Fruit fly (Drosophila melanogaster) whole organism, wandering third instar larva: ENCODE results near the gene sba.
"Not testable (repeated sequence)": the region's sequence is repeated elsewhere in the genome, so short reads cannot be mapped to it uniquely, and the experiment has no call there.

ENCODE experiments used
- CG32264 ChIP-seq: fragments of 200-800 bp; sonication (Bioruptor generic); optimal IDR thresholded peaks from 2 replicates; lab custom pipeline; 2016; ENCODE audit warnings: missing biosample characterization, missing genetic modification characterization
- CG9705 ChIP-seq: fragments of 200-800 bp; sonication (Bioruptor generic); optimal IDR thresholded peaks from 2 replicates; lab custom pipeline; 2018; ENCODE audit warnings: missing biosample characterization, mild to moderate bottlenecking, missing genetic modification characterization
- CrebA ChIP-seq: fragments of 200-800 bp; sonication (Bioruptor generic); optimal IDR thresholded peaks from 2 replicates; lab custom pipeline; 2016; ENCODE audit warnings: missing biosample characterization, mild to moderate bottlenecking, missing genetic modification characterization, borderline replicate concordance
- Dif ChIP-seq: fragments of 200-275, 200-300 bp; sonication (Bioruptor generic); optimal IDR thresholded peaks from 2 replicates; lab custom pipeline; 2018; ENCODE audit warnings: missing biosample characterization, missing genetic modification characterization; ENCODE audit not compliant: partially characterized antibody
- HLH106 ChIP-seq: fragments of 200-800 bp; optimal IDR thresholded peaks from 3 replicates; lab custom pipeline; 2019; ENCODE audit warnings: missing biosample characterization, mild to moderate bottlenecking, missing genetic modification characterization, moderate library complexity
- Hnf4 ChIP-seq: fragments of 200-800 bp; sonication (Bioruptor generic); optimal IDR thresholded peaks from 2 replicates; lab custom pipeline; 2016; ENCODE audit warnings: missing biosample characterization, mild to moderate bottlenecking, missing genetic modification characterization
- Hr83 ChIP-seq: fragments of 200-300 bp; sonication (Bioruptor generic); optimal IDR thresholded peaks from 2 replicates; lab custom pipeline; 2016; ENCODE audit warnings: missing biosample characterization, mild to moderate bottlenecking, missing genetic modification characterization, moderate library complexity; ENCODE audit not compliant: poor library complexity, severe bottlenecking
- N ChIP-seq: fragments of >200 bp; optimal IDR thresholded peaks from 2 replicates; lab custom pipeline; 2018; ENCODE audit warnings: missing biosample characterization, missing external identifiers, missing genetic modification characterization
- OdsH ChIP-seq: fragments of 200-800 bp; sonication (Bioruptor generic); optimal IDR thresholded peaks from 2 replicates; lab custom pipeline; 2016; ENCODE audit warnings: missing biosample characterization, mild to moderate bottlenecking, missing genetic modification characterization
- Rel ChIP-seq, 2 experiments: fragments of 200-800 bp; sonication (Bioruptor generic) in 1 of 2; optimal IDR thresholded peaks; 2 replicates in 1 of 2; 3 replicates in 1 of 2; lab custom pipeline; 2016 to 2019; ENCODE audit warnings: mild to moderate bottlenecking in 2 of 2, missing biosample characterization in 2 of 2, missing genetic modification characterization in 2 of 2, moderate library complexity in 1 of 2
- Sp1 ChIP-seq: fragments of 200-800 bp; sonication (Bioruptor generic); optimal IDR thresholded peaks from 3 replicates; lab custom pipeline; 2019; ENCODE audit warnings: missing biosample characterization, mild to moderate bottlenecking, missing genetic modification characterization, moderate library complexity
- Vsx2 ChIP-seq: fragments of 200-300, 225-300 bp; sonication (Bioruptor generic); optimal IDR thresholded peaks from 2 replicates; lab custom pipeline; 2018; ENCODE audit warnings: missing biosample characterization, missing genetic modification characterization; ENCODE audit not compliant: partially characterized antibody
- br ChIP-seq: fragments of 200-800 bp; sonication (Bioruptor generic); optimal IDR thresholded peaks from 2 replicates; lab custom pipeline; 2016; ENCODE audit warnings: missing biosample characterization, missing genetic modification characterization
- brk ChIP-seq: fragments of 200-800 bp; sonication (Bioruptor generic); optimal IDR thresholded peaks from 2 replicates; lab custom pipeline; 2016; ENCODE audit warnings: missing biosample characterization, mild to moderate bottlenecking, missing genetic modification characterization
- dl ChIP-seq, 2 experiments: fragments of 175-275, 200-275 bp in 1 of 2; fragments of 200-275 bp in 1 of 2; sonication (Bioruptor generic); optimal IDR thresholded peaks; lab custom pipeline; 2018; ENCODE audit warnings: mild to moderate bottlenecking in 2 of 2, missing biosample characterization in 2 of 2, missing genetic modification characterization in 2 of 2, moderate library complexity in 2 of 2; ENCODE audit not compliant: partially characterized antibody in 2 of 2, insufficient read depth in 1 of 2
- dmrt93B ChIP-seq: fragments of 200-800 bp; sonication (Bioruptor generic); optimal IDR thresholded peaks from 2 replicates; lab custom pipeline; 2018; ENCODE audit warnings: missing biosample characterization, mild to moderate bottlenecking, missing genetic modification characterization
- dsf ChIP-seq: sonication (Bioruptor generic); optimal IDR thresholded peaks from 2 replicates; lab custom pipeline; 2016; ENCODE audit warnings: missing biosample characterization, missing genetic modification characterization, borderline replicate concordance
- ey ChIP-seq: fragments of 200-800 bp; sonication (Bioruptor generic); optimal IDR thresholded peaks from 2 replicates; lab custom pipeline; 2016; ENCODE audit warnings: missing biosample characterization, missing genetic modification characterization
- foxo ChIP-seq, 2 experiments: fragments of 200-800 bp; sonication (Bioruptor generic); optimal IDR thresholded peaks; 2 replicates in 1 of 2; 3 replicates in 1 of 2; lab custom pipeline; 2016 to 2017; ENCODE audit warnings: missing biosample characterization in 2 of 2, missing genetic modification characterization in 2 of 2
- fru ChIP-seq: fragments of 200-800 bp; sonication (Bioruptor generic); optimal IDR thresholded peaks from 3 replicates; lab custom pipeline; 2016; ENCODE audit warnings: missing biosample characterization, mild to moderate bottlenecking, missing genetic modification characterization
- h ChIP-seq: fragments of 200-800 bp; sonication (Bioruptor generic); optimal IDR thresholded peaks from 3 replicates; lab custom pipeline; 2016; ENCODE audit warnings: missing biosample characterization, mild to moderate bottlenecking, missing genetic modification characterization
- pan ChIP-seq: fragments of >200 bp; optimal IDR thresholded peaks from 2 replicates; lab custom pipeline; 2017
- psq ChIP-seq: fragments of 200-800 bp; sonication (Bioruptor generic); optimal IDR thresholded peaks from 3 replicates; lab custom pipeline; 2017; ENCODE audit warnings: missing biosample characterization, mild to moderate bottlenecking, missing genetic modification characterization, moderate library complexity
- rgr ChIP-seq: fragments of 200-800 bp; sonication (Bioruptor generic); optimal IDR thresholded peaks from 3 replicates; lab custom pipeline; 2016; ENCODE audit warnings: missing biosample characterization, mild to moderate bottlenecking, missing genetic modification characterization
- sage ChIP-seq: fragments of 200-800 bp; sonication (Bioruptor generic); optimal IDR thresholded peaks from 2 replicates; lab custom pipeline; 2016; ENCODE audit warnings: missing biosample characterization, mild to moderate bottlenecking, missing genetic modification characterization
- sv ChIP-seq: fragments of 200-800 bp; sonication (Bioruptor generic); optimal IDR thresholded peaks from 3 replicates; lab custom pipeline; 2016; ENCODE audit warnings: missing biosample characterization, missing genetic modification characterization
- tai ChIP-seq: sonication (Bioruptor generic); optimal IDR thresholded peaks from 2 replicates; lab custom pipeline; 2016; ENCODE audit warnings: missing biosample characterization, missing genetic modification characterization
- usp ChIP-seq: fragments of >200 bp; optimal IDR thresholded peaks from 2 replicates; lab custom pipeline; 2017; ENCODE audit warnings: missing biosample characterization, missing genetic modification characterization
- woc ChIP-seq: sonication (Bioruptor generic); optimal IDR thresholded peaks from 2 replicates; lab custom pipeline; 2016; ENCODE audit warnings: missing biosample characterization, mild to moderate bottlenecking, missing genetic modification characterization

Gene sba

dm6 chr3R:23859365-23859804 is 63.4 kb downstream of the sba start:
- TF ChIP-seq sage (peak; percentile 28), Sp1 (peak; percentile 40), OdsH (peak; percentile 59), Dif (peak; percentile 28), foxo (GFP tag; optimal IDR thresholded peaks at IDR 0.05; lab: Kevin White, UChicago) (peak in 1 of 2 experiments; percentile 70), CG32264 (GFP tag; lab: Kevin White, UChicago) (peak; percentile 8), dmrt93B (GFP tag; lab: Kevin White, UChicago) (peak; percentile 11), sv (GFP tag; lab: Kevin White, UChicago) (peak; percentile 42), CG9705 (peak; percentile 15), h (GFP tag; lab: Kevin White, UChicago) (peak; percentile 80), woc (GFP tag; lab: Kevin White, UChicago) (peak; percentile 42), rgr (GFP tag; lab: Kevin White, UChicago) (peak; percentile 67), Hnf4 (GFP tag; lab: Kevin White, UChicago) (peak; percentile 83), dl (GFP tag; optimal IDR thresholded peaks at IDR 0.05; lab: Kevin White, UChicago; ENCODE audit: insufficient read depth in 1 of 2, partially characterized antibody in 2 of 2) (peak in 1 of 2 experiments; percentile 10), HLH106 (tag; lab: Kevin White, UChicago) (peak; percentile 26), Hr83 (peak; percentile 63), ey (GFP tag; lab: Kevin White, UChicago) (peak; percentile 66), br (GFP tag; lab: Kevin White, UChicago) (peak; percentile 72), Rel (tag; optimal IDR thresholded peaks at IDR 0.05; lab: Kevin White, UChicago) (peak; percentile 52), fru (peak; percentile 75), psq (GFP tag; lab: Kevin White, UChicago) (peak; percentile 52)
- TF ChIP-seq Rel (GFP tag; optimal IDR thresholded peaks at IDR 0.05; lab: Kevin White, UChicago) = not testable (repeated sequence)

- no peak for TF ChIP-seq Dif
- TF ChIP-seq dsf (GFP tag; lab: Kevin White, UChicago) = no peak
- no peak for TF ChIP-seq sv (GFP tag; lab: Kevin White, UChicago)
- no peak for TF ChIP-seq rgr (GFP tag; lab: Kevin White, UChicago)
- TF ChIP-seq Vsx2 (GFP tag; lab: Kevin White, UChicago) = no peak
- no peak for TF ChIP-seq brk (GFP tag; lab: Kevin White, UChicago)
- no peak for TF ChIP-seq CrebA (GFP tag; lab: Kevin White, UChicago)
- no peak for TF ChIP-seq Sp1
- TF ChIP-seq HLH106 (tag; lab: Kevin White, UChicago) = no peak
- TF ChIP-seq pan (lab: Kevin White, UChicago) = no peak
- TF ChIP-seq OdsH = no peak
- TF ChIP-seq psq (GFP tag; lab: Kevin White, UChicago) = no peak
- no peak for TF ChIP-seq foxo (GFP tag; optimal IDR thresholded peaks at IDR 0.05; lab: Kevin White, UChicago)
- no peak for TF ChIP-seq h (GFP tag; lab: Kevin White, UChicago)
- no peak for TF ChIP-seq tai (GFP tag; lab: Kevin White, UChicago)
Observed at dm6 chr3R:23849599-23849998, 73.2 kb downstream of the sba start.

- no peak for TF ChIP-seq dmrt93B (GFP tag; lab: Kevin White, UChicago)
- TF ChIP-seq Dif = no peak
- TF ChIP-seq ey (GFP tag; lab: Kevin White, UChicago) = no peak
- TF ChIP-seq N (GFP tag; lab: Kevin White, UChicago) = no peak
- TF ChIP-seq rgr (GFP tag; lab: Kevin White, UChicago) = no peak
- TF ChIP-seq usp (GFP tag; lab: Kevin White, UChicago) = no peak
- no peak for TF ChIP-seq CrebA (GFP tag; lab: Kevin White, UChicago)
Observed at dm6 chr3R:23846107-23846506, 76.7 kb downstream of the sba start.
